Fruit fly (Drosophila melanogaster) whole organism, embryonic: Measurements from ENCODE around the gene CG8141.

ENCODE experiments used
- Aef1 ChIP-seq: fragments of 200-800 bp; sonication (Bioruptor generic); IDR thresholded peaks from 3 replicates; pipeline ENCODE4 v1.3.6; 2022; ENCODE audit warnings: missing biosample characterization, missing genetic modification characterization
- Antp ChIP-seq: fragments of 200-800 bp; sonication (Bioruptor generic); optimal IDR thresholded peaks from 3 replicates; lab custom pipeline; 2016; ENCODE audit warnings: missing biosample characterization, missing genetic modification characterization
- C15 ChIP-seq: fragments of 200-800 bp; sonication (Bioruptor generic); IDR thresholded peaks from 3 replicates; pipeline ENCODE4 v1.3.6; 2022; ENCODE audit warnings: missing biosample characterization, missing genetic modification characterization
- CG11456 ChIP-seq: fragments of 200-800 bp; sonication (Bioruptor generic); IDR thresholded peaks from 3 replicates; pipeline ENCODE4 v1.3.6; 2022; ENCODE audit warnings: missing biosample characterization, missing genetic modification characterization
- CG11504 ChIP-seq: fragments of 200-800 bp; sonication (Bioruptor generic); optimal IDR thresholded peaks from 3 replicates; lab custom pipeline; 2019; ENCODE audit warnings: missing biosample characterization, mild to moderate bottlenecking, missing genetic modification characterization, moderate library complexity
- CG13894 ChIP-seq: fragments of 200-800 bp; sonication (Bioruptor generic); optimal IDR thresholded peaks from 3 replicates; lab custom pipeline; 2018; ENCODE audit warnings: missing biosample characterization, mild to moderate bottlenecking, missing genetic modification characterization, moderate library complexity
- CG15269 ChIP-seq: fragments of 200-800 bp; sonication (Bioruptor generic); optimal IDR thresholded peaks from 2 replicates; lab custom pipeline; 2018; ENCODE audit warnings: missing biosample characterization, mild to moderate bottlenecking, missing genetic modification characterization, moderate library complexity
- CG16779 ChIP-seq: fragments of 200-800 bp; sonication (Bioruptor generic); IDR thresholded peaks from 2 replicates; pipeline ENCODE4 v1.3.6; 2022; ENCODE audit warnings: missing biosample characterization, missing genetic modification characterization
- CG17568 ChIP-seq: fragments of 200-800 bp; sonication (Bioruptor generic); optimal IDR thresholded peaks from 2 replicates; lab custom pipeline; 2018; ENCODE audit warnings: missing biosample characterization, mild to moderate bottlenecking, missing genetic modification characterization, moderate library complexity
- CG2129 ChIP-seq: fragments of 200-800 bp; sonication (Bioruptor generic); IDR thresholded peaks from 2 replicates; pipeline ENCODE4 v1.3.6; 2022; ENCODE audit warnings: missing biosample characterization, missing genetic modification characterization; ENCODE audit not compliant: partially characterized antibody
- CG2678 ChIP-seq: fragments of 200-800 bp; sonication (Bioruptor generic); optimal IDR thresholded peaks from 3 replicates; lab custom pipeline; 2019; ENCODE audit warnings: missing biosample characterization, mild to moderate bottlenecking, missing genetic modification characterization, moderate library complexity
- CG4360 ChIP-seq: fragments of 200-800 bp; sonication (Bioruptor generic); IDR thresholded peaks from 2 replicates; pipeline ENCODE4 v1.3.6; 2022; ENCODE audit warnings: missing biosample characterization, missing genetic modification characterization
- CG8290 ChIP-seq, 3 experiments: fragments of 200-800 bp; sonication (Bioruptor generic); optimal IDR thresholded peaks; 2 replicates each; lab custom pipeline; 2016 to 2019; ENCODE audit warnings: missing biosample characterization in 3 of 3, missing genetic modification characterization in 3 of 3, mild to moderate bottlenecking in 2 of 3, moderate library complexity in 1 of 3
- CG9932 ChIP-seq: fragments of 200-800 bp; sonication (Bioruptor generic); IDR thresholded peaks from 2 replicates; pipeline ENCODE4 v1.3.6; 2022; ENCODE audit warnings: missing biosample characterization, missing genetic modification characterization
- Doc3 ChIP-seq: fragments of 200-800 bp; sonication (Bioruptor generic); IDR thresholded peaks from 3 replicates; pipeline ENCODE4 v1.3.6; 2022; ENCODE audit warnings: missing biosample characterization, missing genetic modification characterization; ENCODE audit not compliant: partially characterized antibody
- E2f1 ChIP-seq: fragments of 200-800 bp; sonication (Bioruptor generic); IDR thresholded peaks from 2 replicates; pipeline ENCODE4 v1.3.6; 2022; ENCODE audit warnings: missing biosample characterization, missing genetic modification characterization
- ERR ChIP-seq: fragments of 200-800 bp; sonication (Bioruptor generic); optimal IDR thresholded peaks from 2 replicates; lab custom pipeline; 2016; ENCODE audit warnings: missing biosample characterization, missing genetic modification characterization
- Ets65A ChIP-seq: fragments of 200-800 bp; sonication (Bioruptor generic); peaks from one replicate; lab custom pipeline; 2016; ENCODE audit warnings: missing biosample characterization, missing genetic modification characterization
- Fer2 ChIP-seq: fragments of 200-800 bp; sonication (Bioruptor generic); optimal IDR thresholded peaks from 2 replicates; lab custom pipeline; 2018; ENCODE audit warnings: missing biosample characterization, mild to moderate bottlenecking, missing genetic modification characterization, moderate library complexity
- Hr51 ChIP-seq, 2 experiments: fragments of 200-800 bp; sonication (Bioruptor generic); optimal IDR thresholded peaks; 2 replicates in 1 of 2; 3 replicates in 1 of 2; lab custom pipeline; 2016 to 2018; ENCODE audit warnings: missing biosample characterization in 2 of 2, missing genetic modification characterization in 2 of 2, mild to moderate bottlenecking in 1 of 2, moderate library complexity in 1 of 2
- Rfx ChIP-seq: fragments of 200-800 bp; sonication (Bioruptor generic); IDR thresholded peaks from 2 replicates; pipeline ENCODE4 v1.3.6; 2022; ENCODE audit warnings: missing biosample characterization, missing genetic modification characterization
- Rx ChIP-seq: fragments of 200-800 bp; sonication (Bioruptor generic); IDR thresholded peaks from 2 replicates; pipeline ENCODE4 v1.3.6; 2022; ENCODE audit warnings: missing biosample characterization, missing genetic modification characterization
- Sox102F ChIP-seq: fragments of 200-800 bp; sonication (Bioruptor generic); optimal IDR thresholded peaks from 2 replicates; lab custom pipeline; 2018; ENCODE audit warnings: missing biosample characterization, mild to moderate bottlenecking, missing genetic modification characterization, moderate library complexity
- Xbp1 ChIP-seq: fragments of 200-800 bp; sonication (Bioruptor generic); optimal IDR thresholded peaks from 3 replicates; lab custom pipeline; 2016; ENCODE audit warnings: missing biosample characterization, mild to moderate bottlenecking, missing genetic modification characterization
- ato ChIP-seq: fragments of 200-800 bp; sonication (Bioruptor generic); IDR thresholded peaks from 2 replicates; pipeline ENCODE4 v1.3.6; 2022; ENCODE audit warnings: missing biosample characterization, missing genetic modification characterization; ENCODE audit not compliant: partially characterized antibody
- cwo ChIP-seq: fragments of 200-800 bp; sonication (Bioruptor generic); optimal IDR thresholded peaks from 3 replicates; lab custom pipeline; 2017; ENCODE audit warnings: missing biosample characterization, missing genetic modification characterization, mild to moderate bottlenecking, moderate library complexity, missing genetic modification reagents
- dysf ChIP-seq: fragments of 200-800 bp; sonication (Bioruptor generic); IDR thresholded peaks from 3 replicates; pipeline ENCODE4 v1.3.6; 2022; ENCODE audit warnings: missing biosample characterization, missing genetic modification characterization
- fd102C ChIP-seq: fragments of 200-800 bp; sonication (Bioruptor generic); optimal IDR thresholded peaks from 2 replicates; lab custom pipeline; 2018; ENCODE audit warnings: missing biosample characterization, mild to moderate bottlenecking, missing genetic modification characterization, moderate library complexity
- fd96Cb ChIP-seq: fragments of 200-800 bp; sonication (Bioruptor generic); optimal IDR thresholded peaks from 2 replicates; lab custom pipeline; 2018; ENCODE audit warnings: missing biosample characterization, mild to moderate bottlenecking, missing genetic modification characterization, moderate library complexity
- gem ChIP-seq: fragments of 200-800 bp; sonication (Bioruptor generic); optimal IDR thresholded peaks from 2 replicates; lab custom pipeline; 2019; ENCODE audit warnings: missing biosample characterization, mild to moderate bottlenecking, missing genetic modification characterization, moderate library complexity
- gro ChIP-seq: fragments of 200-800 bp; sonication (Bioruptor generic); optimal IDR thresholded peaks from 2 replicates; lab custom pipeline; 2016; ENCODE audit warnings: missing biosample characterization, missing genetic modification characterization
- jigr1 ChIP-seq: fragments of 200-800 bp; sonication (Bioruptor generic); IDR thresholded peaks from 3 replicates; pipeline ENCODE4 v1.3.6; 2022; ENCODE audit warnings: missing biosample characterization, missing genetic modification characterization
- lab ChIP-seq: fragments of 200-800 bp; sonication (Bioruptor generic); optimal IDR thresholded peaks from 3 replicates; lab custom pipeline; 2017; ENCODE audit warnings: missing biosample characterization, missing genetic modification characterization, mild to moderate bottlenecking, moderate library complexity, missing genetic modification reagents
- nau ChIP-seq: fragments of 200-800 bp; sonication (Bioruptor generic); optimal IDR thresholded peaks from 3 replicates; lab custom pipeline; 2017; ENCODE audit warnings: missing biosample characterization, mild to moderate bottlenecking, missing genetic modification characterization, missing genetic modification reagents
- nom ChIP-seq: fragments of 200-800 bp; sonication (Bioruptor generic); optimal IDR thresholded peaks from 2 replicates; lab custom pipeline; 2017; ENCODE audit warnings: missing biosample characterization, missing genetic modification characterization, mild to moderate bottlenecking, moderate library complexity, missing genetic modification reagents
- onecut ChIP-seq: fragments of 200-800 bp; sonication (Bioruptor generic); IDR thresholded peaks from 2 replicates; pipeline ENCODE4 v1.3.6; 2022; ENCODE audit warnings: missing biosample characterization, missing genetic modification characterization
- pan ChIP-seq, 4 experiments: fragments of >200 bp in 3 of 4; fragments of 200-800 bp in 1 of 4; sonication (Bioruptor generic) in 1 of 4; optimal IDR thresholded peaks in 3 of 4; IDR thresholded peaks in 1 of 4; 2 replicates each; pipeline versions ENCODE4 v1.3.6 to Lab custom; 2017 to 2022; ENCODE audit warnings: missing biosample characterization in 2 of 4, missing genetic modification characterization in 2 of 4, mixed read lengths in 1 of 4
- pfk ChIP-seq: fragments of 200-800 bp; sonication (Bioruptor generic); optimal IDR thresholded peaks from 2 replicates; lab custom pipeline; 2018; ENCODE audit warnings: missing biosample characterization, mild to moderate bottlenecking, missing genetic modification characterization, moderate library complexity
- row ChIP-seq: fragments of 200-800 bp; sonication (Bioruptor generic); IDR thresholded peaks from 3 replicates; pipeline ENCODE4 v1.3.6; 2022; ENCODE audit warnings: missing biosample characterization, missing genetic modification characterization
- seq ChIP-seq: fragments of 200-800 bp; sonication (Bioruptor generic); IDR thresholded peaks from 2 replicates; pipeline ENCODE4 v1.3.6; 2022; ENCODE audit warnings: missing biosample characterization, missing genetic modification characterization
- shn ChIP-seq: fragments of 200-800 bp; sonication (Bioruptor generic); optimal IDR thresholded peaks from 3 replicates; lab custom pipeline; 2016; ENCODE audit warnings: missing biosample characterization, missing genetic modification characterization
- sisA ChIP-seq: fragments of 200-800 bp; sonication (Bioruptor generic); IDR thresholded peaks from 2 replicates; pipeline ENCODE4 v1.3.6; 2022; ENCODE audit warnings: missing biosample characterization, missing genetic modification characterization
- vnd ChIP-seq: fragments of 200-800 bp; sonication (Bioruptor generic); IDR thresholded peaks from 3 replicates; pipeline ENCODE4 v1.3.6; 2022; ENCODE audit warnings: missing biosample characterization, missing genetic modification characterization; ENCODE audit not compliant: partially characterized antibody
- wek ChIP-seq: fragments of 200-800 bp; sonication (Bioruptor generic); optimal IDR thresholded peaks from 3 replicates; lab custom pipeline; 2018; ENCODE audit warnings: missing biosample characterization, mild to moderate bottlenecking, missing genetic modification characterization, moderate library complexity
- wor ChIP-seq: fragments of 200-800 bp; sonication (Bioruptor generic); IDR thresholded peaks from 2 replicates; pipeline ENCODE4 v1.3.6; 2022; ENCODE audit warnings: missing biosample characterization, missing genetic modification characterization
- yki ChIP-seq: fragments of >200 bp; optimal IDR thresholded peaks from 3 replicates; lab custom pipeline; 2018

The CG8141 gene

DNA sequence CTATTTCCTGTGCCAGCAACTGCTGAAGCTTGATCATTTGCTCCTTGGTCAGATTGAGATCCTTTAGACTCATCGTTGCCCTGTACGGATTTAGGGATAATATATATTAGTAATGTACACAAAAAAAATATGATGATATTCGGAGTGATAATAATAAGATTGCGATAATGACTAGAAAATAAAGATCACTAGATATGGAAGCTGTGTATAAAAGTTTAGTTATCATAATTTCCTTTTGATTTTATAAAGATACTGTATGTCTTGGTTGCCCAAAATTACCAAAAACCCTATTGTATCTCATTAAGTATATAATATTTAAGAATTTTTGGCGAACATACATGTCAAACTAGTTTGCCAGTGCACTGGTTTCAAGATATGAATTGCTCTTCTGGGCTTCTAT, 5.0 kb upstream of the CG8141 start, which contains the start of gene CG8508:
TSS of gene CG8508 (minus strand) at position 101 of the 400 bp plus-strand sequence.
- TF ChIP-seq wor (GFP tag; lab: Robert Waterston, UW) (no peak), pfk (GFP tag; lab: Kevin White, UChicago) (no peak), Ets65A (GFP tag; lab: Kevin White, UChicago) (peak; percentile 25), CG2129 (GFP tag; lab: Robert Waterston, UW) (no peak)

- no peak for TF ChIP-seq Rx (GFP tag; lab: Robert Waterston, UW)
- TF ChIP-seq fd102C (GFP tag; lab: Kevin White, UChicago), result no peak
- no peak for TF ChIP-seq CG8290 (GFP tag; optimal IDR thresholded peaks at IDR 0.05; lab: Kevin White, UChicago)
- no peak for TF ChIP-seq CG8290 (tag; optimal IDR thresholded peaks at IDR 0.05; lab: Kevin White, UChicago)
- no peak for TF ChIP-seq nau (GFP tag; lab: Kevin White, UChicago)
- TF ChIP-seq gro (GFP tag; lab: Kevin White, UChicago), result no peak
- TF ChIP-seq CG4360, result no peak
- no peak for TF ChIP-seq jigr1
- TF ChIP-seq shn (GFP tag; lab: Kevin White, UChicago), result no peak
- TF ChIP-seq CG16779, result no peak
- no peak for TF ChIP-seq wek (GFP tag; lab: Kevin White, UChicago)
- no peak for TF ChIP-seq CG11456 (GFP tag; lab: Robert Waterston, UW)
- TF ChIP-seq Ets65A (GFP tag; lab: Kevin White, UChicago), result no peak
- TF ChIP-seq C15 (GFP tag; lab: Robert Waterston, UW), result no peak
- TF ChIP-seq ERR (GFP tag; lab: Kevin White, UChicago), result no peak
- TF ChIP-seq Fer2 (tag; lab: Kevin White, UChicago), result no peak
- no peak for TF ChIP-seq CG17568 (GFP tag; lab: Kevin White, UChicago)
- TF ChIP-seq nom (GFP tag; lab: Kevin White, UChicago), result no peak
Observed at dm6 chr3R:13188219-13188618, 3.2 kb upstream of the CG8141 start, which contains the start of gene CG14380. TSS of gene CG14380 (plus strand) at chr3R:13188519.

DNA sequence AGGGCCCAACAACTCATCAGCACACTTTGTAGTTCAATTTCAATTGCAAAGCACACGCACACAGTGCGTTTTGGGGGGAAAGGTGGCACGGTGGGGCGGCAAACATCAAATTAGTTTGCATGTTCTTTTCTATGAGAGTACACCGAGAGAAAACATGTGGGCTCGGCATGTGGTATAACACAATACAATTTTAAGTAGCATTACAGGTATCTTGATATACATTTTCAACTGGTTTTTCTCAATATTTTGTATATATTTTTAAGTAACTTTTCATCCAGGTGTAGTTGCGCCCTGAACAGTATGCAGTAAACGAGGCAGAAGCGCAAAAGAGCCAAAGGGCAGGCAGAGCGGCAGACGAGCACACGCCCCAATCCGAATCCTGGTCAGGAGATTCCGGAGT, 9.0 kb downstream of the CG8141 start:
- TF ChIP-seq CG9932 (GFP tag; lab: Robert Waterston, UW), result 0 out of 2 replicates have a peak, but pooled peaks have one; percentile 14
- TF ChIP-seq Sox102F (GFP tag; lab: Kevin White, UChicago), result peak; percentile 26
- TF ChIP-seq onecut, result peak; percentile 5; the same call in 1 of the 2 replicates
- peak; percentile 33; the same call in 1 of the 3 replicates for TF ChIP-seq dysf (GFP tag; lab: Robert Waterston, UW)
- TF ChIP-seq fd96Cb (tag; lab: Kevin White, UChicago), result peak; percentile 1
- peak; percentile 22; the same call in 1 of the 2 replicates for TF ChIP-seq Rfx (GFP tag; lab: Robert Waterston, UW)
- TF ChIP-seq cwo (GFP tag; lab: Kevin White, UChicago), result peak; percentile 18
- TF ChIP-seq CG15269 (tag; lab: Kevin White, UChicago), result peak; percentile 28
- TF ChIP-seq Hr51 (GFP tag; optimal IDR thresholded peaks at IDR 0.05; lab: Kevin White, UChicago), result peak in 1 of 2 experiments; percentile 7
- TF ChIP-seq vnd (GFP tag; lab: Robert Waterston, UW), result 0 out of 3 replicates have a peak, but pooled peaks have one; percentile 8
- TF ChIP-seq yki, result no peak
- peak; percentile 15 for TF ChIP-seq Xbp1 (GFP tag; lab: Kevin White, UChicago)
- TF ChIP-seq ato, result no peak
- TF ChIP-seq lab, result peak; percentile 49
- TF ChIP-seq Antp (GFP tag; lab: Kevin White, UChicago), result no peak
- no peak for TF ChIP-seq pan (optimal IDR thresholded peaks at IDR 0.05; lab: Kevin White, UChicago)
- TF ChIP-seq pan (GFP tag; optimal IDR thresholded peaks at IDR 0.05 in 1 of 2, IDR thresholded peaks at IDR 0.05 in 1 of 2), result peak in 1 of 2 experiments; percentile 5
- peak; percentile 86 for TF ChIP-seq Ets65A (GFP tag; lab: Kevin White, UChicago)
- peak; percentile 11; the same call in 1 of the 2 replicates for TF ChIP-seq E2f1 (GFP tag; lab: Robert Waterston, UW)
- TF ChIP-seq Doc3 (GFP tag; lab: Robert Waterston, UW), result no peak
- peak; percentile 46 for TF ChIP-seq CG11504
- peak; percentile 61; the same call in 2 of the 3 replicates for TF ChIP-seq row (GFP tag; lab: Robert Waterston, UW)
- peak; percentile 23; the same call in 1 of the 2 replicates for TF ChIP-seq sisA (GFP tag; lab: Robert Waterston, UW)
- 0 out of 2 replicates have a peak, but pooled peaks have one; percentile 31 for TF ChIP-seq seq
- TF ChIP-seq gem (tag; lab: Kevin White, UChicago), result peak; percentile 31
- TF ChIP-seq CG13894, result no peak
- peak; percentile 38 for TF ChIP-seq CG2678 (tag; lab: Kevin White, UChicago)
- peak; percentile 18; the same call in 1 of the 3 replicates for TF ChIP-seq Aef1 (GFP tag; lab: Robert Waterston, UW)
